Worm (Caenorhabditis elegans) whole organism, L2 larva: ENCODE results near the gene nhr-84.

ENCODE experiments used
- C34F6.9 ChIP-seq: fragments of 150-350 bp; optimal IDR thresholded peaks from 2 replicates; lab custom pipeline; 2014; ENCODE audit warnings: missing biosample characterization, missing genetic modification characterization
- F13H6.1 ChIP-seq: sonication (generic microtip); optimal IDR thresholded peaks from 2 replicates; lab custom pipeline; 2016; ENCODE audit warnings: missing genetic modification characterization, missing compliant biosample characterization
- R02D3.7 ChIP-seq: fragments of 150-350 bp; optimal IDR thresholded peaks from 2 replicates; lab custom pipeline; 2014; ENCODE audit warnings: missing biosample characterization, missing genetic modification characterization
- Y55F3AM.14 ChIP-seq: fragments of 200-800 bp; sonication (Bioruptor generic); optimal IDR thresholded peaks from 2 replicates; lab custom pipeline; 2018; ENCODE audit warnings: mild to moderate bottlenecking, missing genetic modification characterization, missing compliant biosample characterization
- ZK546.5 ChIP-seq: sonication (generic microtip); optimal IDR thresholded peaks from 2 replicates; lab custom pipeline; 2017; ENCODE audit warnings: missing biosample characterization, missing genetic modification characterization
- alr-1 ChIP-seq: fragments of 150-350 bp; optimal IDR thresholded peaks from 2 replicates; lab custom pipeline; 2014; ENCODE audit warnings: missing biosample characterization, missing genetic modification characterization
- aly-2 ChIP-seq: fragments of 150-350 bp; optimal IDR thresholded peaks from 2 replicates; lab custom pipeline; 2014; ENCODE audit warnings: missing biosample characterization, missing genetic modification characterization
- blmp-1 ChIP-seq: sonication (generic microtip); optimal IDR thresholded peaks from 2 replicates; lab custom pipeline; 2017; ENCODE audit warnings: missing genetic modification characterization, mild to moderate bottlenecking, missing compliant biosample characterization, antibody characterized with exemption, moderate library complexity; ENCODE audit not compliant: insufficient read depth
- ceh-16 ChIP-seq: fragments of 150-350 bp; optimal IDR thresholded peaks from 2 replicates; lab custom pipeline; 2014; ENCODE audit warnings: missing biosample characterization, missing genetic modification characterization
- ceh-82 ChIP-seq: fragments of 150-350 bp; optimal IDR thresholded peaks from 2 replicates; lab custom pipeline; 2014; ENCODE audit warnings: missing biosample characterization, missing genetic modification characterization
- crh-2 ChIP-seq: sonication (generic microtip); optimal IDR thresholded peaks from 2 replicates; lab custom pipeline; 2017; ENCODE audit warnings: missing biosample characterization, missing genetic modification characterization
- dmd-4 ChIP-seq: sonication (generic microtip); optimal IDR thresholded peaks from 2 replicates; lab custom pipeline; 2017; ENCODE audit warnings: missing biosample characterization, missing genetic modification characterization
- egl-27 ChIP-seq: sonication (generic microtip); optimal IDR thresholded peaks from 3 replicates; lab custom pipeline; 2017; ENCODE audit warnings: missing biosample characterization, missing genetic modification reagents, missing genetic modification characterization
- elt-1 ChIP-seq: fragments of 150-350 bp; optimal IDR thresholded peaks from 2 replicates; lab custom pipeline; 2014; ENCODE audit warnings: missing biosample characterization, missing genetic modification characterization
- elt-3 ChIP-seq: sonication (generic microtip); optimal IDR thresholded peaks from 2 replicates; lab custom pipeline; 2017; ENCODE audit warnings: missing biosample characterization, missing genetic modification characterization
- fos-1 ChIP-seq: fragments of 150-350 bp; optimal IDR thresholded peaks from 2 replicates; lab custom pipeline; 2014; ENCODE audit warnings: missing biosample characterization, missing genetic modification characterization
- gmeb-1 ChIP-seq: fragments of 150-350 bp; optimal IDR thresholded peaks from 2 replicates; lab custom pipeline; 2014; ENCODE audit warnings: missing biosample characterization, missing genetic modification characterization
- lin-11 ChIP-seq: fragments of 150-350 bp; sonication (generic microtip); optimal IDR thresholded peaks from 2 replicates; lab custom pipeline; 2014; ENCODE audit warnings: missing biosample characterization, missing genetic modification characterization, inconsistent platforms, mixed read lengths
- lsy-2 ChIP-seq, 2 experiments: fragments of 150-350 bp in 1 of 2; sonication (generic microtip) in 1 of 2; optimal IDR thresholded peaks; 2 replicates each; lab custom pipeline; 2014 to 2017; ENCODE audit warnings: missing biosample characterization in 2 of 2, missing genetic modification characterization in 2 of 2
- mbf-1 ChIP-seq: sonication (generic microtip); optimal IDR thresholded peaks from 2 replicates; lab custom pipeline; 2017; ENCODE audit warnings: missing biosample characterization, missing genetic modification characterization
- mdl-1 ChIP-seq, 2 experiments: fragments of 150-350 bp in 1 of 2; sonication (generic microtip) in 1 of 2; optimal IDR thresholded peaks; 2 replicates each; lab custom pipeline; 2017; ENCODE audit warnings: missing biosample characterization in 2 of 2, missing genetic modification characterization in 2 of 2
- nhr-10 ChIP-seq: sonication (generic microtip); optimal IDR thresholded peaks from 2 replicates; lab custom pipeline; 2017; ENCODE audit warnings: missing biosample characterization, missing genetic modification characterization
- nhr-11 ChIP-seq: fragments of 150-350 bp; optimal IDR thresholded peaks from 2 replicates; lab custom pipeline; 2014; ENCODE audit warnings: missing biosample characterization, missing genetic modification characterization
- nhr-12 ChIP-seq: fragments of 150-350 bp; optimal IDR thresholded peaks from 2 replicates; lab custom pipeline; 2014; ENCODE audit warnings: missing biosample characterization, missing genetic modification characterization
- nhr-129 ChIP-seq: fragments of 150-350 bp; optimal IDR thresholded peaks from 2 replicates; lab custom pipeline; 2014; ENCODE audit warnings: missing biosample characterization, missing genetic modification characterization
- nhr-23 ChIP-seq: fragments of 150-350 bp; optimal IDR thresholded peaks from 2 replicates; lab custom pipeline; 2014; ENCODE audit warnings: missing biosample characterization, missing genetic modification reagents, missing genetic modification characterization
- nhr-237 ChIP-seq: fragments of 150-350 bp; optimal IDR thresholded peaks from 2 replicates; lab custom pipeline; 2014; ENCODE audit warnings: missing biosample characterization, missing genetic modification characterization
- nhr-25 ChIP-seq: fragments of 150-350 bp; sonication (generic microtip); optimal IDR thresholded peaks from 3 replicates; lab custom pipeline; 2014; ENCODE audit warnings: missing biosample characterization, missing genetic modification characterization
- nhr-6 ChIP-seq: fragments of 150-350 bp; optimal IDR thresholded peaks from 2 replicates; lab custom pipeline; 2014; ENCODE audit warnings: missing biosample characterization, missing genetic modification characterization
- nhr-77 ChIP-seq: fragments of 150-350 bp; optimal IDR thresholded peaks from 2 replicates; lab custom pipeline; 2014; ENCODE audit warnings: missing biosample characterization, missing genetic modification characterization
- peb-1 ChIP-seq: fragments of 150-350 bp; optimal IDR thresholded peaks from 2 replicates; lab custom pipeline; 2014; ENCODE audit warnings: missing biosample characterization, missing genetic modification characterization
- sem-4 ChIP-seq: fragments of 150-350 bp; optimal IDR thresholded peaks from 2 replicates; lab custom pipeline; 2014; ENCODE audit warnings: missing biosample characterization, missing genetic modification reagents, missing genetic modification characterization
- sma-3 ChIP-seq: sonication (generic microtip); optimal IDR thresholded peaks from 2 replicates; lab custom pipeline; 2016; ENCODE audit warnings: missing genetic modification reagents, missing genetic modification characterization, missing compliant biosample characterization
- sma-9 ChIP-seq, 2 experiments: fragments of 150-350 bp in 1 of 2; sonication (generic microtip) in 1 of 2; optimal IDR thresholded peaks; 2 replicates each; lab custom pipeline; 2014 to 2016; ENCODE audit warnings: missing genetic modification characterization in 2 of 2, mild to moderate bottlenecking in 1 of 2, missing biosample characterization in 1 of 2, missing compliant biosample characterization in 1 of 2, missing genetic modification reagents in 1 of 2, moderate library complexity in 1 of 2
- snpc-4 ChIP-seq: fragments of 150-350 bp; optimal IDR thresholded peaks from 2 replicates; lab custom pipeline; 2014; ENCODE audit warnings: missing biosample characterization, missing genetic modification characterization
- unc-39 ChIP-seq: fragments of 150-350 bp; optimal IDR thresholded peaks from 2 replicates; lab custom pipeline; 2014; ENCODE audit warnings: missing biosample characterization, missing genetic modification characterization
- unc-55 ChIP-seq: fragments of 150-350 bp; sonication (generic microtip); optimal IDR thresholded peaks from 3 replicates; lab custom pipeline; 2014; ENCODE audit warnings: missing biosample characterization, missing genetic modification reagents, missing genetic modification characterization
- unc-62 ChIP-seq: fragments of 150-350 bp; optimal IDR thresholded peaks from 2 replicates; lab custom pipeline; 2014; ENCODE audit warnings: missing biosample characterization, missing genetic modification reagents, missing genetic modification characterization
- zag-1 ChIP-seq: fragments of 150-350 bp; optimal IDR thresholded peaks from 2 replicates; lab custom pipeline; 2014; ENCODE audit warnings: missing biosample characterization, missing genetic modification characterization
- ztf-1 ChIP-seq: fragments of 200-800 bp; sonication (Bioruptor generic); conservative IDR thresholded peaks from 2 replicates; pipeline ENCODE4 v1.3.6; 2022; ENCODE audit warnings: missing genetic modification characterization, missing compliant biosample characterization
- ztf-11 ChIP-seq: sonication (generic microtip); optimal IDR thresholded peaks from 2 replicates; lab custom pipeline; 2017; ENCODE audit warnings: missing biosample characterization, missing genetic modification characterization
- ztf-4 ChIP-seq: fragments of 150-350 bp; optimal IDR thresholded peaks from 2 replicates; lab custom pipeline; 2014; ENCODE audit warnings: missing biosample characterization, missing genetic modification characterization

nhr-84 gene

ce11 chrV:15887708-15888295 is 8.4 kb upstream of the nhr-84 start:
- TF ChIP-seq fos-1 (tag; lab: Kevin White, UChicago) (peak; percentile 93), ZK546.5 (tag; lab: Kevin White, UChicago) (no peak), nhr-129 (tag; lab: Kevin White, UChicago) (peak; percentile 29), nhr-23 (no peak), sma-9 (GFP tag; optimal IDR thresholded peaks at IDR 0.05; lab: Kevin White, UChicago) (peak; percentile 71), sma-9 (tag; optimal IDR thresholded peaks at IDR 0.05; lab: Kevin White, UChicago) (no peak), gmeb-1 (peak; percentile 25)

DNA sequence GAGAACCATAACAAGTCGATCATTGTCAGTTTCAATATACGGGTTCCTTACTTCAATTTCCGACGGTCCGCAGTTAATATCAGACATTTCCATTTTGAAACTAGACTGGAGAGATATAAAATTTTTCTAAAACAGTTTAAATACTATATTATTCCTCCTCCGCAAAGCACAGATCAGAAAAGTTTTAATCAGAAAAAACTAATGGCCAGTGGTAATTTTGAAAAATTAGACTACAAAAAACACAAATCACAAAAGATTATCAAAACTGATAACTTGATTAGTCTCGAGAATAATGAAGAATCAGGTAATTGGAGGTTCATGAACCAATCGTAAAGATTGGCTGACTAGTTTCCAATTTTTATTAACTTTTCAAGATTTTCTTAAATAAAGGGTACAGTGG is 6.6 kb upstream of the nhr-84 start, which contains the start of gene T06C12.9:
TSS of gene T06C12.9 (minus strand) at position 101 of the 400 bp plus-strand sequence.
- TF ChIP-seq F13H6.1 (tag; lab: Kevin White, UChicago): no peak
- no peak for TF ChIP-seq nhr-6 (tag; lab: Kevin White, UChicago)
- no peak for TF ChIP-seq sma-3 (GFP tag; lab: Kevin White, UChicago)
- TF ChIP-seq Y55F3AM.14 (GFP tag; lab: Kevin White, UChicago): no peak
- no peak for TF ChIP-seq egl-27
- no peak for TF ChIP-seq lsy-2 (tag; optimal IDR thresholded peaks at IDR 0.05; lab: Kevin White, UChicago)
- TF ChIP-seq ZK546.5 (tag; lab: Kevin White, UChicago): no peak
- no peak for TF ChIP-seq unc-55 (GFP tag; lab: Kevin White, UChicago)
- no peak for TF ChIP-seq crh-2 (tag; lab: Kevin White, UChicago)
- no peak for TF ChIP-seq elt-1 (tag; lab: Kevin White, UChicago)
- TF ChIP-seq nhr-11 (tag; lab: Kevin White, UChicago): no peak
- TF ChIP-seq dmd-4 (tag; lab: Kevin White, UChicago): no peak

ce11 chrV:15884698-15885097 is 5.3 kb upstream of the nhr-84 start, which contains the start of gene oac-42:
Gene oac-42, minus strand, starts transcription at chrV:15884798.
- TF ChIP-seq sem-4 (tag; lab: Kevin White, UChicago) (no peak), mdl-1 (tag; optimal IDR thresholded peaks at IDR 0.05; lab: Kevin White, UChicago) (no peak), nhr-23 (no peak), unc-39 (tag; lab: Kevin White, UChicago) (no peak), sma-9 (GFP tag; optimal IDR thresholded peaks at IDR 0.05; lab: Kevin White, UChicago) (no peak), sma-9 (tag; optimal IDR thresholded peaks at IDR 0.05; lab: Kevin White, UChicago) (no peak), aly-2 (tag; lab: Kevin White, UChicago) (no peak)

ce11 chrV:15880705-15881104 is 1.3 kb upstream of the nhr-84 start:
- TF ChIP-seq dmd-4 (tag; lab: Kevin White, UChicago) (no peak), nhr-237 (tag; lab: Kevin White, UChicago) (no peak), nhr-23 (no peak), ztf-11 (tag; lab: Kevin White, UChicago) (no peak), sem-4 (tag; lab: Kevin White, UChicago) (no peak), ZK546.5 (tag; lab: Kevin White, UChicago) (no peak), nhr-77 (tag; lab: Kevin White, UChicago) (no peak), nhr-11 (tag; lab: Kevin White, UChicago) (no peak), aly-2 (tag; lab: Kevin White, UChicago) (no peak), lsy-2 (tag; optimal IDR thresholded peaks at IDR 0.05; lab: Kevin White, UChicago) (peak in 1 of 2 experiments; percentile 9), sma-3 (GFP tag; lab: Kevin White, UChicago) (peak; percentile 54), R02D3.7 (tag; lab: Kevin White, UChicago) (no peak), sma-9 (GFP tag; optimal IDR thresholded peaks at IDR 0.05; lab: Kevin White, UChicago) (peak; percentile 10), sma-9 (tag; optimal IDR thresholded peaks at IDR 0.05; lab: Kevin White, UChicago) (no peak), C34F6.9 (peak; percentile 73), ceh-16 (tag; lab: Kevin White, UChicago) (no peak), fos-1 (tag; lab: Kevin White, UChicago) (peak; percentile 85), nhr-25 (tag; lab: Kevin White, UChicago) (peak; percentile 47), nhr-6 (tag; lab: Kevin White, UChicago) (peak; percentile 14), elt-1 (tag; lab: Kevin White, UChicago) (no peak), lin-11 (tag; lab: Kevin White, UChicago) (no peak), zag-1 (tag; lab: Kevin White, UChicago) (no peak), mbf-1 (no peak), ceh-82 (tag; lab: Kevin White, UChicago) (no peak), nhr-10 (tag; lab: Kevin White, UChicago) (no peak), peb-1 (tag; lab: Kevin White, UChicago) (no peak), F13H6.1 (tag; lab: Kevin White, UChicago) (peak; percentile 57), alr-1 (tag; lab: Kevin White, UChicago) (no peak), egl-27 (no peak), unc-55 (GFP tag; lab: Kevin White, UChicago) (peak; percentile 57), unc-39 (tag; lab: Kevin White, UChicago) (no peak), Y55F3AM.14 (GFP tag; lab: Kevin White, UChicago) (no peak), unc-62 (GFP tag; lab: Kevin White, UChicago) (no peak), crh-2 (tag; lab: Kevin White, UChicago) (peak; percentile 79), ztf-1 (GFP tag; lab: Robert Waterston, UW) (no peak), elt-3 (tag; lab: Kevin White, UChicago) (no peak), nhr-12 (tag; lab: Kevin White, UChicago) (no peak), ztf-4 (tag; lab: Kevin White, UChicago) (no peak), snpc-4 (tag; lab: Kevin White, UChicago) (no peak), gmeb-1 (peak; percentile 25), blmp-1 (peak; percentile 5)
